Worm (Caenorhabditis elegans): Measurements from ENCODE around the gene spp-18.

DNA sequence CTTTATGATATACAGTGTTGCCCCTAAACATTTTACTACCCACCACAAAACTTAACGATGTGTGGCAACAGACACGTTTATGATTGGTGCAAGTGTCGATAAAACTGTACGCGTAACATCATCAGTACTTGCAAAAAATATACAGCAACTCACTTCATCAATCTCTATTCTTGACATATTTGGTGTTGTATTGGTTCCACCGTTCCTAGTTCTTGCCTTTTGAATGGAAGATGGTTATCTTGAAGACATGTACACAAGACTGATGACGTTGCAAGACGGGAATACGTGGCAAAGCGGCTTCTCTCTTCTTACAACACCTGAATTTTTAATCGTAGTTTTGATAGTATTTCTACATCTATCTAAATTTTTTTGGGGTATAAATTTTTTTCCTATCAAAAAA, 17.4 kb downstream of the spp-18 start:
- TF ChIP-seq him-1 (tag; optimal IDR thresholded peaks at IDR 0.05) = no peak
- no peak for TF ChIP-seq dao-5 (tag; optimal IDR thresholded peaks at IDR 0.05)
- TF ChIP-seq W03F9.2 (tag; optimal IDR thresholded peaks at IDR 0.05) = no peak

Data from whole organism, L4/young adult.